Worm (Caenorhabditis elegans) whole organism, mixed stage, embryonic: ENCODE results near the gene F01G10.6.

Experiments
- M03D4.4 ChIP-seq: sonication (generic microtip); optimal IDR thresholded peaks from 2 replicates; lab custom pipeline; 2017; ENCODE audit warnings: mild to moderate bottlenecking, missing genetic modification characterization, missing compliant biosample characterization
- bed-3 ChIP-seq: fragments of 200-800 bp; sonication (Bioruptor generic); optimal IDR thresholded peaks from 3 replicates; lab custom pipeline; 2018; ENCODE audit warnings: mild to moderate bottlenecking, missing genetic modification characterization, moderate library complexity, missing compliant biosample characterization
- blmp-1 ChIP-seq: fragments of 150-350 bp; optimal IDR thresholded peaks from 2 replicates; lab custom pipeline; 2014; ENCODE audit warnings: missing biosample characterization, missing genetic modification characterization
- ceh-39 ChIP-seq: fragments of 150-350 bp; optimal IDR thresholded peaks from 2 replicates; lab custom pipeline; 2014; ENCODE audit warnings: missing biosample characterization, missing genetic modification characterization
- ceh-43 ChIP-seq: fragments of 200-800 bp; sonication (Bioruptor generic); optimal IDR thresholded peaks from 2 replicates; lab custom pipeline; 2018; ENCODE audit warnings: mild to moderate bottlenecking, missing genetic modification characterization, moderate library complexity, missing compliant biosample characterization
- ceh-83 ChIP-seq: fragments of 200-800 bp; sonication (Bioruptor generic); optimal IDR thresholded peaks from 2 replicates; lab custom pipeline; 2018; ENCODE audit warnings: mild to moderate bottlenecking, missing genetic modification characterization, missing compliant biosample characterization
- ces-1 ChIP-seq: fragments of 150-350 bp; optimal IDR thresholded peaks from 2 replicates; lab custom pipeline; 2014; ENCODE audit warnings: missing biosample characterization, missing genetic modification reagents, missing genetic modification characterization
- cnd-1 ChIP-seq: fragments of 200-800 bp; sonication (Bioruptor generic); optimal IDR thresholded peaks from 2 replicates; lab custom pipeline; 2018; ENCODE audit warnings: mild to moderate bottlenecking, missing genetic modification characterization, missing compliant biosample characterization
- drap-1 ChIP-seq: fragments of 200-800 bp; sonication (Bioruptor generic); optimal IDR thresholded peaks from 3 replicates; lab custom pipeline; 2018; ENCODE audit warnings: mild to moderate bottlenecking, missing genetic modification characterization, missing compliant biosample characterization
- elt-1 ChIP-seq: sonication (generic microtip); optimal IDR thresholded peaks from 2 replicates; lab custom pipeline; 2017; ENCODE audit warnings: missing genetic modification characterization, mild to moderate bottlenecking, missing compliant biosample characterization, antibody characterized with exemption, moderate library complexity, borderline replicate concordance; ENCODE audit not compliant: insufficient read depth
- elt-3 ChIP-seq: fragments of 150-350 bp; optimal IDR thresholded peaks from 2 replicates; lab custom pipeline; 2014; ENCODE audit warnings: missing biosample characterization, missing genetic modification characterization
- flh-1 ChIP-seq: fragments of 200-800 bp; sonication (Bioruptor generic); optimal IDR thresholded peaks from 2 replicates; lab custom pipeline; 2018; ENCODE audit warnings: mild to moderate bottlenecking, missing genetic modification characterization, moderate library complexity, missing compliant biosample characterization
- ham-2 ChIP-seq: fragments of 200-800 bp; sonication (Bioruptor generic); optimal IDR thresholded peaks from 2 replicates; lab custom pipeline; 2018; ENCODE audit warnings: mild to moderate bottlenecking, missing genetic modification characterization, missing compliant biosample characterization
- hlh-1 ChIP-seq: fragments of 150-350 bp; optimal IDR thresholded peaks from 2 replicates; lab custom pipeline; 2014; ENCODE audit warnings: missing biosample characterization, missing genetic modification reagents, missing genetic modification characterization
- lin-13 ChIP-seq: fragments of 150-350 bp; optimal IDR thresholded peaks from 2 replicates; lab custom pipeline; 2014; ENCODE audit warnings: missing biosample characterization, missing genetic modification characterization
- lin-32 ChIP-seq: fragments of 200-800 bp; sonication (Bioruptor generic); optimal IDR thresholded peaks from 2 replicates; lab custom pipeline; 2018; ENCODE audit warnings: mild to moderate bottlenecking, missing genetic modification characterization, missing compliant biosample characterization
- lsy-2 ChIP-seq: fragments of 150-350 bp; optimal IDR thresholded peaks from 2 replicates; lab custom pipeline; 2014; ENCODE audit warnings: missing biosample characterization, missing genetic modification characterization
- mab-5 ChIP-seq: fragments of 150-350 bp; optimal IDR thresholded peaks from 2 replicates; lab custom pipeline; 2014; ENCODE audit warnings: missing biosample characterization, missing genetic modification characterization
- mep-1 ChIP-seq: fragments of 150-350 bp; optimal IDR thresholded peaks from 2 replicates; lab custom pipeline; 2017; ENCODE audit warnings: missing biosample characterization, missing genetic modification reagents, missing genetic modification characterization, inconsistent platforms
- mls-2 ChIP-seq: sonication (generic microtip); optimal IDR thresholded peaks from 2 replicates; lab custom pipeline; 2016; ENCODE audit warnings: mild to moderate bottlenecking, missing genetic modification characterization, moderate library complexity, missing compliant biosample characterization
- nhr-12 ChIP-seq: fragments of 150-350 bp; optimal IDR thresholded peaks from 2 replicates; lab custom pipeline; 2014; ENCODE audit warnings: missing biosample characterization, missing genetic modification characterization
- nhr-28 ChIP-seq: fragments of 150-350 bp; optimal IDR thresholded peaks from 2 replicates; lab custom pipeline; 2014; ENCODE audit warnings: missing biosample characterization, missing genetic modification characterization
- nhr-76 ChIP-seq: sonication (generic microtip); optimal IDR thresholded peaks from 2 replicates; lab custom pipeline; 2017; ENCODE audit warnings: missing biosample characterization, missing genetic modification characterization
- sem-2 ChIP-seq: fragments of 200-800 bp; sonication (Bioruptor generic); optimal IDR thresholded peaks from 2 replicates; lab custom pipeline; 2018; ENCODE audit warnings: mild to moderate bottlenecking, missing genetic modification characterization, missing compliant biosample characterization
- snpc-4 ChIP-seq: fragments of 150-350 bp; optimal IDR thresholded peaks from 2 replicates; lab custom pipeline; 2014; ENCODE audit warnings: missing biosample characterization, missing genetic modification characterization
- tbx-8 ChIP-seq: fragments of 200-800 bp; sonication (Bioruptor generic); optimal IDR thresholded peaks from 2 replicates; lab custom pipeline; 2018; ENCODE audit warnings: mild to moderate bottlenecking, missing genetic modification characterization, moderate library complexity, missing compliant biosample characterization
- unc-120 ChIP-seq: sonication (generic microtip); optimal IDR thresholded peaks from 2 replicates; lab custom pipeline; 2017; ENCODE audit warnings: missing genetic modification characterization, missing compliant biosample characterization; ENCODE audit not compliant: poor library complexity, severe bottlenecking
- unc-62 ChIP-seq: fragments of 150-350 bp; optimal IDR thresholded peaks from 2 replicates; lab custom pipeline; 2014; ENCODE audit warnings: missing biosample characterization, missing genetic modification reagents, missing genetic modification characterization
- zip-8 ChIP-seq: fragments of 150-350 bp; optimal IDR thresholded peaks from 2 replicates; lab custom pipeline; 2014; ENCODE audit warnings: missing biosample characterization, missing genetic modification characterization
- ztf-11 ChIP-seq: fragments of 150-350 bp; optimal IDR thresholded peaks from 2 replicates; lab custom pipeline; 2014; ENCODE audit warnings: missing biosample characterization, missing genetic modification characterization

The F01G10.6 gene

ce11 chrIV:10269137-10269933 is 41.9 kb upstream of the F01G10.6 start, which contains the start of the genes nspd-7 and Y43C5A.2:
Gene nspd-7 (minus strand): TSS chrIV:10269187.
Gene Y43C5A.2 (plus strand): TSS chrIV:10269883.
- TF ChIP-seq nhr-12 (tag; lab: Kevin White, UChicago) (no peak), M03D4.4 (tag; lab: Kevin White, UChicago) (no peak), lin-13 (no peak), snpc-4 (tag; lab: Kevin White, UChicago) (no peak), ceh-39 (tag; lab: Kevin White, UChicago) (no peak), flh-1 (GFP tag; lab: Kevin White, UChicago) (no peak), zip-8 (tag; lab: Kevin White, UChicago) (no peak), ceh-83 (GFP tag; lab: Kevin White, UChicago) (no peak), bed-3 (GFP tag; lab: Kevin White, UChicago) (no peak), elt-1 (tag; lab: Kevin White, UChicago) (no peak), tbx-8 (no peak), hlh-1 (no peak), ceh-43 (no peak), nhr-28 (tag; lab: Kevin White, UChicago) (no peak)

ce11 chrIV:10261061-10261460 is 33.6 kb upstream of the F01G10.6 start:
- no peak for TF ChIP-seq lin-32 (GFP tag; lab: Kevin White, UChicago)
- TF ChIP-seq cnd-1 (tag; lab: Kevin White, UChicago) = no peak
- peak; percentile 99 for TF ChIP-seq elt-1 (tag; lab: Kevin White, UChicago)
- TF ChIP-seq tbx-8 = no peak
- no peak for TF ChIP-seq blmp-1 (tag; lab: Kevin White, UChicago)
- TF ChIP-seq sem-2 (GFP tag; lab: Kevin White, UChicago) = no peak
- TF ChIP-seq mab-5 (tag; lab: Kevin White, UChicago) = no peak
- TF ChIP-seq ztf-11 = no peak
- TF ChIP-seq lin-13 = no peak
- no peak for TF ChIP-seq nhr-12 (tag; lab: Kevin White, UChicago)
- peak; percentile 63 for TF ChIP-seq elt-3 (tag; lab: Kevin White, UChicago)
- no peak for TF ChIP-seq unc-120 (tag; lab: Kevin White, UChicago)
- TF ChIP-seq lsy-2 (tag; lab: Kevin White, UChicago) = no peak

ce11 chrIV:10259557-10259956 is 32.1 kb upstream of the F01G10.6 start, which contains the start of gene F01G10.9:
Gene F01G10.9 (minus strand): TSS chrIV:10259657.
- TF ChIP-seq mls-2 (tag; lab: Kevin White, UChicago) (no peak), sem-2 (GFP tag; lab: Kevin White, UChicago) (no peak), lin-32 (GFP tag; lab: Kevin White, UChicago) (no peak), lsy-2 (tag; lab: Kevin White, UChicago) (no peak), elt-1 (tag; lab: Kevin White, UChicago) (no peak), ces-1 (GFP tag; lab: Kevin White, UChicago) (no peak), lin-13 (no peak), nhr-76 (no peak), nhr-12 (tag; lab: Kevin White, UChicago) (no peak), hlh-1 (no peak), M03D4.4 (tag; lab: Kevin White, UChicago) (no peak), mab-5 (tag; lab: Kevin White, UChicago) (no peak), ceh-43 (no peak), ham-2 (GFP tag; lab: Kevin White, UChicago) (no peak), snpc-4 (tag; lab: Kevin White, UChicago) (no peak), mep-1 (tag; lab: Kevin White, UChicago) (no peak), drap-1 (GFP tag; lab: Kevin White, UChicago) (no peak), unc-62 (GFP tag; lab: Kevin White, UChicago) (no peak)
- TF ChIP-seq, all 35 proteins: peak for 0

- TF ChIP-seq nhr-12 (tag; lab: Kevin White, UChicago) = no peak
- peak; percentile 72 for TF ChIP-seq elt-1 (tag; lab: Kevin White, UChicago)
These were observed 25.6 kb upstream of the F01G10.6 start for ce11 chrIV:10252886-10253639.
